Worm (Caenorhabditis elegans): ENCODE data around the gene tag-342.

The tag-342 gene

ce11 chrIII:9467095-9467494 lies 862 bp upstream of the tag-342 start, which contains the start of gene baf-1:
baf-1 (plus strand) TSS chrIII:9467464.
- TF ChIP-seq hnd-1 (tag; optimal IDR thresholded peaks at IDR 0.05) = no peak
- peak; percentile 18 for TF ChIP-seq hmg-4 (GFP tag; optimal IDR thresholded peaks at IDR 0.05)

ce11 chrIII:9471996-9472395 lies 4.0 kb downstream of the tag-342 start:
- no peak for TF ChIP-seq tbx-11 (GFP tag; IDR thresholded peaks at IDR 0.05)

ce11 chrIII:9472464-9472863 lies 4.5 kb downstream of the tag-342 start:
- TF ChIP-seq hnd-1 (tag; optimal IDR thresholded peaks at IDR 0.05) = no peak
- TF ChIP-seq tbx-11 (GFP tag; IDR thresholded peaks at IDR 0.05) = no peak
- no peak for TF ChIP-seq tra-4 (tag; optimal IDR thresholded peaks at IDR 0.05)
- no peak for TF ChIP-seq F13C5.2 (tag; optimal IDR thresholded peaks at IDR 0.05)
- no peak for TF ChIP-seq pes-1 (GFP tag; IDR thresholded peaks at IDR 0.05)
- no peak for TF ChIP-seq scrt-1 (GFP tag; IDR thresholded peaks at IDR 0.05)
- TF ChIP-seq ceh-13 (GFP tag; optimal IDR thresholded peaks at IDR 0.05) = no peak
- TF ChIP-seq hmg-4 (GFP tag; optimal IDR thresholded peaks at IDR 0.05) = no peak
- no peak for TF ChIP-seq ama-1 (optimal IDR thresholded peaks at IDR 0.05)
- TF ChIP-seq B0310.2 (tag; optimal IDR thresholded peaks at IDR 0.05) = no peak
- TF ChIP-seq hmbx-1 (tag; optimal IDR thresholded peaks at IDR 0.05) = no peak
- TF ChIP-seq aly-1 (tag; optimal IDR thresholded peaks at IDR 0.05) = no peak
- no peak for TF ChIP-seq tbx-37 (GFP tag; conservative IDR thresholded peaks at IDR 0.05)
- TF ChIP-seq flt-1 (GFP tag; IDR thresholded peaks at IDR 0.05) = no peak
- TF ChIP-seq ceh-36 (tag; optimal IDR thresholded peaks at IDR 0.05) = no peak
- TF ChIP-seq ets-7 (tag; optimal IDR thresholded peaks at IDR 0.05) = no peak
- no peak for TF ChIP-seq sea-1 (GFP tag; conservative IDR thresholded peaks at IDR 0.05)

DNA sequence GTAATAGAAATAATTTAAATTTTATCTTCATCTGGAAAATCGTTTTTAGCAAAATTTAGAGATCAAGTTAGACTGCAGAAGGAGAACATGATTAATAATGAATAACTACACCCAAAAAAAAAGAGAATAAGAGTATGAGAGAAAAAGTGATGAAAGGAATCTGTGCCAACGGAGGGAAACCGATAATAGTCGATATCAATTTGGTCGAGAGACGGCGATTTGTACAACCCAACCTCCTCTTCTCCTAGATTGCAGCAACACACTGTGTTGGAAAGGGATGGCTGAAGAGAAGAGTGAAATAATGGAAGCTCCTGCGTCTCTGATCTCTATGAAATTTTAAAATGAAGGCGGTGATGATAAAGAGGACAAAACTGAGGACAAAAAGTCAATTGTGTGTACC lies 6.5 kb downstream of the tag-342 start:
- no peak for TF ChIP-seq tbx-11 (GFP tag; IDR thresholded peaks at IDR 0.05)
- TF ChIP-seq flt-1 (GFP tag; IDR thresholded peaks at IDR 0.05) = no peak
- TF ChIP-seq F13C5.2 (tag; optimal IDR thresholded peaks at IDR 0.05) = no peak

ce11 chrIII:9476564-9476963 lies 8.6 kb downstream of the tag-342 start:
- no peak for TF ChIP-seq flt-1 (GFP tag; IDR thresholded peaks at IDR 0.05)

- TF ChIP-seq hmbx-1 (tag; optimal IDR thresholded peaks at IDR 0.05) (no peak), F13C5.2 (tag; optimal IDR thresholded peaks at IDR 0.05) (no peak), tbx-37 (GFP tag; conservative IDR thresholded peaks at IDR 0.05) (no peak), aly-1 (tag; optimal IDR thresholded peaks at IDR 0.05) (no peak), ama-1 (optimal IDR thresholded peaks at IDR 0.05) (no peak), hmg-4 (GFP tag; optimal IDR thresholded peaks at IDR 0.05) (no peak), ceh-36 (tag; optimal IDR thresholded peaks at IDR 0.05) (no peak)
Observed at ce11 chrIII:9482423-9482993, 14.6 kb downstream of the tag-342 start.

DNA sequence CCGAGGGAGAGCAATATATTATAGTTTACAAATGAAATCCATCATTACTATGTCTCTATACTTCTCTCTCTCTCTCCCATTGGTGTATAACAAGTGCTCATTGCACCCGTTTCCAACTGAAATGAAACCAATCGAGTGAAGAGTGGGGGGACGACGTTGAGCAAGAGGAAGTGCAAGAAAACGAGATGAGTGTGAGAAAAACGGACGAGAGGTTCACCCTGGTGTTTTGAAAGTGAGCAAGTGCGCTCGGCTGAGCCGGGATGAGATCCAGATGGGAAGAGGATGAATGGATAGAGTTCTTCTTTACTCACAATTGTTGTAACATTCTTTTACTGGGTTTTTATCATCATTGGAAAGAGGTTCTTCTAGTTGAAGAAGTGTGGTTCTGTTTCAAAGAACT lies 15.8 kb downstream of the tag-342 start:
- TF ChIP-seq tbx-37 (GFP tag; conservative IDR thresholded peaks at IDR 0.05) (no peak), flt-1 (GFP tag; IDR thresholded peaks at IDR 0.05) (no peak)

DNA sequence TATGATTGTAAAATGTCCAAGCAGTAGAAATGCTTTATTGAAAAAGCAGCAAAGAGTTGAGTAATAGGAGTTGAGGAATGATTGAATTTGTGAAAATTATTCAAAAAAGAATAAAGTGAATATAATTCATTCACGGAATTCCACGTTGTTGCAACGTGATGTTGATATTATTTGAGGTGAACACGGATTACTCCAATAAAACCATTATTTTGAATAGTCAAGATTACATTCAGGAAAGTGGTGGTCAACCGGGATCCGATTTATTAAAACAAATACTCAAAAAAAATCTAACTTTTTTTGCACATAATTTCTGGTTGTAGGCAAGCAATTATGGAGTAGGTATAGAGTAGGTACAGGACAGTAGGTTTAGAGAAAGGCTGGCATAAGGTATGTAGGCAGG lies 17.4 kb downstream of the tag-342 start, which contains the start of gene bre-3:
TSS of gene bre-3 (minus strand) at position 101 of the 400 bp plus-strand sequence.
- TF ChIP-seq hmbx-1 (tag; optimal IDR thresholded peaks at IDR 0.05) (no peak), ceh-13 (GFP tag; optimal IDR thresholded peaks at IDR 0.05) (no peak), F13C5.2 (tag; optimal IDR thresholded peaks at IDR 0.05) (no peak), B0310.2 (tag; optimal IDR thresholded peaks at IDR 0.05) (no peak), sea-1 (GFP tag; conservative IDR thresholded peaks at IDR 0.05) (no peak), ets-7 (tag; optimal IDR thresholded peaks at IDR 0.05) (no peak), flt-1 (GFP tag; IDR thresholded peaks at IDR 0.05) (no peak), hnd-1 (tag; optimal IDR thresholded peaks at IDR 0.05) (no peak), ceh-36 (tag; optimal IDR thresholded peaks at IDR 0.05) (no peak), pes-1 (GFP tag; IDR thresholded peaks at IDR 0.05) (no peak), scrt-1 (GFP tag; IDR thresholded peaks at IDR 0.05) (no peak), tra-4 (tag; optimal IDR thresholded peaks at IDR 0.05) (no peak), ama-1 (optimal IDR thresholded peaks at IDR 0.05) (no peak)

DNA sequence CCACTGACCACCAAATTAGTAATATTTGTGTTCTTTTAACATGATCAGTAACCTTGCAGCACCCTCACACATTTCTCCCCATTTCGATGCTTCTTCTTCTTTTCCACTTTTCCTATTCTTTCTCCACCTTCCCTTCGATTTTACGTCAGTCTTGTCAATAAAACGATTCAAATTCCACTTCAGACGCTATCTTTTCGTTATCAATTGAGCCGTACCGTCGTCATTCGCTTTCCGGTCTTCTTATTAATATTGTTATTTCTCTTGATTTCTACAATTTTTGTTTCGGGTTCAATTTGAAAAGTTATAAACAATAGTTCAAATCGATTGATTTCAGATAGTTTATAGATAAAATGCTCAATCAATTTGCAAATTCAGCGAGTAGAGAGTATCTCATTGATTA lies 19.5 kb downstream of the tag-342 start:
- TF ChIP-seq aly-1 (tag; optimal IDR thresholded peaks at IDR 0.05) (no peak), hmbx-1 (tag; optimal IDR thresholded peaks at IDR 0.05) (no peak), F13C5.2 (tag; optimal IDR thresholded peaks at IDR 0.05) (no peak), pes-1 (GFP tag; IDR thresholded peaks at IDR 0.05) (no peak), tbx-11 (GFP tag; IDR thresholded peaks at IDR 0.05) (no peak), scrt-1 (GFP tag; IDR thresholded peaks at IDR 0.05) (no peak), flt-1 (GFP tag; IDR thresholded peaks at IDR 0.05) (no peak), ceh-13 (GFP tag; optimal IDR thresholded peaks at IDR 0.05) (no peak), ets-7 (tag; optimal IDR thresholded peaks at IDR 0.05) (no peak), hnd-1 (tag; optimal IDR thresholded peaks at IDR 0.05) (no peak), ama-1 (optimal IDR thresholded peaks at IDR 0.05) (no peak), tbx-37 (GFP tag; conservative IDR thresholded peaks at IDR 0.05) (no peak), sea-1 (GFP tag; conservative IDR thresholded peaks at IDR 0.05) (no peak), hmg-4 (GFP tag; optimal IDR thresholded peaks at IDR 0.05) (no peak)

All from whole organism, early embryonic.